Fruit fly (Drosophila melanogaster) S2 (cell line): Measurements from ENCODE around the gene CG32814.

Source experiments
- CG8478 ChIP-seq: fragments of >200 bp; optimal IDR thresholded peaks from 2 replicates; lab custom pipeline; 2018
- CTCF ChIP-seq, 2 experiments: fragments of >200 bp; optimal IDR thresholded peaks; 2 replicates each; lab custom pipeline; 2018

DNA sequence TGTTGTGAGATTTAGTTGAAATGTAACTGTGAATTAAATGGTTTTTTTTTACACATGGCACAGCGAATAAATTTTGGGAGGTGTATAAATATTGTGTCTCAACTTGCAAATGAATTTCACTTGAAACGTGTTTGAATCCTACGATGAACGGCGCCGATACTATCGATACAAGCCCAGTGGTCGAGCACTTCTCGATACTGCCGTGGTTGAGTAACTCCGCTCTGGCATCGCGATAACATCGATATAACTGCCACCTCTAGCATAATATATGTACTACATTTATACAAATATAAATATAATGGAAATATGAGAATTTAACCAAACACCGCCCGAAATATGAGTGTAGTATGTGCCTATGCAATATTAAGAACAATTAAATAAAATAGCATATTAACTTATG is 6.6 kb upstream of the CG32814 start:
- TF ChIP-seq CG8478 (lab: Kevin White, UChicago) = no peak
- TF ChIP-seq CTCF (optimal IDR thresholded peaks at IDR 0.05; lab: Kevin White, UChicago) = no peak
